Fruit fly (Drosophila melanogaster) Kc167 (cell line): ENCODE results near the gene CG10431.

Experiments used
- Myc ChIP-seq: fragments of >200 bp; optimal IDR thresholded peaks from 2 replicates; lab custom pipeline; 2017; ENCODE audit warnings: missing external identifiers
- Sin3A ChIP-seq: fragments of >200 bp; optimal IDR thresholded peaks from 2 replicates; lab custom pipeline; 2018; ENCODE audit warnings: missing external identifiers
- psq ChIP-seq: fragments of >200 bp; optimal IDR thresholded peaks from 2 replicates; lab custom pipeline; 2017; ENCODE audit warnings: missing external identifiers

DNA sequence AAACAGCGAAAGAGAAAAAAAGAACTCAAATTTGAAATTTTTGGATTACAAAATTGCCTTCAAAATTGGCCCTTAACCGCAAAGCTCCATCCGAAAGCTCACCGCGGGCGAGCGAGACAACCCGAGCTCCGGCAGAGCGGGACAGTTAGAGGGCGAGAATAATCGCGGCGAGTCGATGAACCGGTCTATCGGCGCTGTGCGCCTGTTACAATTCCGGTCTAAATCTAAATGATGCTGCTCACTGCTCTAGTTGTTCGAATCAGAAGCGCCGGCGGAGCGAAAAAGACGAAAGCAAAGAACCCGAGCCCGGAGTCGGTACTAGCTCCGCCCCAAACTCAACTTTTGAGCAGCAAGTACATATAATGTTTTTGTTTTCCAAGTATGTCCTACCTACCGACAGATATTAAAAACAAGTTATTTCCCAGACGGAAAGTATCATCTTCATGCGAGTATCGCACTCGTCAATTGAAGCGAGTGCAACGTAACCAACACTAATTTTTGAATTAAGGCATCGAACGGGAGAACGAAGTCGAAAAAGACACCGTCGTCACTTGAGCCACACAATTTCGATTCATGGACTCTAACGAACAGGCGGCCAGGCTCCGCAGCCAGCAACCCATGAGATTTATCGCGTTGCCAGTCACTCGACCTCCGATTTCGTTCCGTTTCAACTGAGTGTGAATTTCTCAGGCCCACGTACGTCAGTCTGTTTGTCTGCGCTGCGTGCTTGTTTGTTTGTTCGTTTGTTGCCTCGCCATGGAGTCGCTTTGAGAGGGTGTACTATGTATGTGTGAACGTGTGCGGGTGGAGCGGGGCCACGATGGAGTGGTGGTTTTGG is 30.1 kb upstream of the CG10431 start:
- TF ChIP-seq Sin3A (lab: Kevin White, UChicago) (no peak), Myc (lab: Kevin White, UChicago) (no peak), psq (lab: Kevin White, UChicago) (no peak)
